Worm (Caenorhabditis elegans) whole organism, L1 larva: Measurements from ENCODE around the gene wip-1.

Experiments
- ama-1 ChIP-seq: fragments of 150-350 bp; optimal IDR thresholded peaks from 2 replicates; lab custom pipeline; 2014
- blmp-1 ChIP-seq: fragments of 150-350 bp; optimal IDR thresholded peaks from 2 replicates; lab custom pipeline; 2014; ENCODE audit warnings: missing biosample characterization, missing genetic modification characterization
- dpl-1 ChIP-seq, 3 experiments: fragments of 150-350 bp in 2 of 3; sonication (generic microtip) in 1 of 3; optimal IDR thresholded peaks; 2 replicates each; lab custom pipeline; 2014 to 2017; ENCODE audit warnings: missing biosample characterization in 3 of 3, missing genetic modification characterization in 3 of 3, missing genetic modification reagents in 3 of 3
- egl-27 ChIP-seq, 2 experiments: fragments of 150-350 bp in 1 of 2; sonication (generic microtip); optimal IDR thresholded peaks; 3 replicates each; lab custom pipeline; 2017 to 2018; ENCODE audit warnings: missing biosample characterization in 2 of 2, missing genetic modification characterization in 2 of 2, missing genetic modification reagents in 2 of 2
- lsy-2 ChIP-seq, 2 experiments: fragments of 150-350 bp; optimal IDR thresholded peaks; 2 replicates each; lab custom pipeline; 2014; ENCODE audit warnings: missing biosample characterization in 2 of 2, missing genetic modification characterization in 2 of 2
- mep-1 ChIP-seq: fragments of 150-350 bp; optimal IDR thresholded peaks from 2 replicates; lab custom pipeline; 2014; ENCODE audit warnings: missing biosample characterization, missing genetic modification characterization
- nhr-11 ChIP-seq: fragments of 150-350 bp; optimal IDR thresholded peaks from 2 replicates; lab custom pipeline; 2014; ENCODE audit warnings: missing biosample characterization, missing genetic modification characterization
- sptf-1 ChIP-seq: fragments of 150-350 bp; optimal IDR thresholded peaks from 2 replicates; lab custom pipeline; 2014; ENCODE audit warnings: missing biosample characterization, missing genetic modification characterization
- zag-1 ChIP-seq: fragments of 150-350 bp; optimal IDR thresholded peaks from 2 replicates; lab custom pipeline; 2014; ENCODE audit warnings: missing biosample characterization, missing genetic modification characterization
- ztf-11 ChIP-seq, 2 experiments: sonication (generic microtip); optimal IDR thresholded peaks; 2 replicates each; lab custom pipeline; 2016 to 2017; ENCODE audit warnings: missing genetic modification characterization in 2 of 2, missing biosample characterization in 1 of 2, missing compliant biosample characterization in 1 of 2

DNA sequence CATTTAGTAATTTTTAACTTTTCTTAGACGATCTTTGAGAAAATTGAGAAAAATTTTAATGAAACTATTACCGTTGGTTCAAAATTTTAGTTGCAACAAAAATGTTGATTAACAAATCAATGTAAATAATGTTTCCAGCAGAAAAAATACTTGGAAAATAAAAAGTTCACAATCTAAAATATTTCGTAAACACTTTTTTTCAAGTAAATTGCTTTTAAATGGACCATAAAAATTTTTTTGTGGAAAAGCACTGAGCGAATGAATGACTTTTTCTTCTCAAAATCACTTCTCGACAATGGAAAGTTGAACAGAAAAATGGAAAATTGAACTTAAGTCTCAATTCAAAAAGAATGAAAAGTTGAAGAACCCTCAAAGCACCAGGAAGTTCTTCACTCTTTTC lies 35.1 kb downstream of the wip-1 start, which contains the start of gene C45G9.8:
- no peak for TF ChIP-seq lsy-2 (tag; optimal IDR thresholded peaks at IDR 0.05; lab: Kevin White, UChicago)
- TF ChIP-seq blmp-1 (tag; lab: Kevin White, UChicago), result no peak
- no peak for TF ChIP-seq mep-1 (tag; lab: Kevin White, UChicago)
- TF ChIP-seq zag-1 (tag; lab: Kevin White, UChicago), result no peak
- no peak for TF ChIP-seq ztf-11 (tag; optimal IDR thresholded peaks at IDR 0.05; lab: Kevin White, UChicago)
- TF ChIP-seq ama-1, result no peak
- no peak for TF ChIP-seq sptf-1
- no peak for TF ChIP-seq egl-27 (tag; optimal IDR thresholded peaks at IDR 0.05; lab: Kevin White, UChicago)
- TF ChIP-seq dpl-1 (GFP tag; optimal IDR thresholded peaks at IDR 0.05; lab: Kevin White, UChicago), result no peak
- no peak for TF ChIP-seq nhr-11
